Fruit fly (Drosophila melanogaster) whole organism, pupa: ENCODE data around the gene CG33920.

Experiments used
- CG17806 ChIP-seq: fragments of 200-800 bp; sonication (Bioruptor generic); optimal IDR thresholded peaks from 2 replicates; lab custom pipeline; 2018; ENCODE audit warnings: missing biosample characterization, mild to moderate bottlenecking, missing genetic modification characterization, moderate library complexity
- CG32121 ChIP-seq: fragments of 200-800 bp; sonication (Bioruptor generic); IDR thresholded peaks from 2 replicates; pipeline ENCODE4 v1.3.6; 2022; ENCODE audit warnings: missing biosample characterization, missing genetic modification characterization
- CG8159 ChIP-seq: fragments of 200-800 bp; sonication (Bioruptor generic); optimal IDR thresholded peaks from 3 replicates; lab custom pipeline; 2018; ENCODE audit warnings: missing biosample characterization, mild to moderate bottlenecking, missing genetic modification characterization, moderate library complexity
- fd96Ca ChIP-seq: fragments of 200-800 bp; sonication (Bioruptor generic); IDR thresholded peaks from 3 replicates; pipeline ENCODE4 v1.3.6; 2022; ENCODE audit warnings: missing biosample characterization, missing genetic modification characterization
- gl ChIP-seq: fragments of 200-800 bp; sonication (Bioruptor generic); optimal IDR thresholded peaks from 2 replicates; lab custom pipeline; 2018; ENCODE audit warnings: missing biosample characterization, mild to moderate bottlenecking, missing genetic modification characterization

The CG33920 gene

dm6 chr3R:31006599-31006998 is 38.3 kb downstream of the CG33920 start:
- TF ChIP-seq fd96Ca (GFP tag; lab: Robert Waterston, UW) (no peak), CG8159 (tag; lab: Kevin White, UChicago) (no peak), gl (tag; lab: Kevin White, UChicago) (no peak), CG32121 (GFP tag; lab: Robert Waterston, UW) (no peak), CG17806 (tag; lab: Kevin White, UChicago) (no peak)
